Fruit fly (Drosophila melanogaster): ENCODE measurements around the gene Dysb.

Dysb gene

dm6 chr3L:18819887-18820637 lies 47.5 kb upstream of the Dysb start (continued):
- TF ChIP-seq CG5953 (GFP tag; IDR thresholded peaks at IDR 0.05) (no peak), CG1529 (GFP tag; optimal IDR thresholded peaks at IDR 0.05) (peak; percentile 2), scrt (GFP tag; optimal IDR thresholded peaks at IDR 0.05) (peak; percentile 3), Pdp1 (GFP tag; optimal IDR thresholded peaks at IDR 0.05) (peak in 1 of 2 experiments; percentile 47), ftz-f1 (GFP tag; optimal IDR thresholded peaks at IDR 0.05) (peak; percentile 99), stc (GFP tag; IDR thresholded peaks at IDR 0.05) (0 out of 2 replicates have a peak, but pooled peaks have one; percentile 22), crol (GFP tag; IDR thresholded peaks at IDR 0.05) (0 out of 2 replicates have a peak, but pooled peaks have one; percentile 28), hkb (optimal IDR thresholded peaks at IDR 0.05) (peak; percentile 31), hkb (GFP tag; IDR thresholded peaks at IDR 0.05) (no peak), CHES-1-like (GFP tag; optimal IDR thresholded peaks at IDR 0.05) (no peak), Dll (GFP tag; IDR thresholded peaks at IDR 0.05; ENCODE audit: partially characterized antibody) (0 out of 4 replicates have a peak, but pooled peaks have one; percentile 11), pros (GFP tag; optimal IDR thresholded peaks at IDR 0.05) (peak; percentile 78), Doc2 (GFP tag; IDR thresholded peaks at IDR 0.05) (no peak), Vsx1 (GFP tag; optimal IDR thresholded peaks at IDR 0.05) (peak; percentile 23), so (GFP tag; IDR thresholded peaks at IDR 0.05) (0 out of 3 replicates have a peak, but pooled peaks have one; percentile 16), CG34422 (GFP tag; IDR thresholded peaks at IDR 0.05) (peak; percentile 37; the same call in 1 of the 3 replicates), CG10543 (GFP tag; optimal IDR thresholded peaks at IDR 0.05) (peak; percentile 6), unpg (GFP tag; optimal IDR thresholded peaks at IDR 0.05) (peak; percentile 7), sens (GFP tag) (peak; percentile 88), CG12299 (tag; optimal IDR thresholded peaks at IDR 0.05) (peak; percentile 70), croc (GFP tag; conservative IDR thresholded peaks at IDR 0.05) (no peak)

dm6 chr3L:18820638-18821382 lies 46.8 kb upstream of the Dysb start, which contains the start of the genes CG14073 and HipHop:
Gene CG14073, minus strand, starts transcription at chr3L:18820675.
Gene HipHop, plus strand, starts transcription at chr3L:18821171.
- TF ChIP-seq otp (GFP tag; IDR thresholded peaks at IDR 0.05) (no peak), tgo (GFP tag; IDR thresholded peaks at IDR 0.05) (no peak), Chrac-16 (GFP tag; optimal IDR thresholded peaks at IDR 0.05) (no peak), Mad (GFP tag; optimal IDR thresholded peaks at IDR 0.05) (no peak), her (GFP tag; optimal IDR thresholded peaks at IDR 0.05) (no peak), Gsc (GFP tag; IDR thresholded peaks at IDR 0.05) (no peak), D19A (tag; optimal IDR thresholded peaks at IDR 0.05) (no peak), CG8944 (GFP tag; optimal IDR thresholded peaks at IDR 0.05) (no peak), CG6689 (GFP tag; IDR thresholded peaks at IDR 0.05) (no peak), Hand (GFP tag; optimal IDR thresholded peaks at IDR 0.05) (no peak), crp (GFP tag; optimal IDR thresholded peaks at IDR 0.05) (peak in 1 of 2 experiments; percentile 86), HLH3B (GFP tag; IDR thresholded peaks at IDR 0.05) (no peak), dmrt11E (tag; optimal IDR thresholded peaks at IDR 0.05) (no peak), p53 (GFP tag; optimal IDR thresholded peaks at IDR 0.05) (no peak), Side (GFP tag; optimal IDR thresholded peaks at IDR 0.05) (no peak), C15 (GFP tag; IDR thresholded peaks at IDR 0.05) (no peak), en (GFP tag; optimal IDR thresholded peaks at IDR 0.05) (no peak), eve (GFP tag; optimal IDR thresholded peaks at IDR 0.05) (no peak), CG2712 (tag; optimal IDR thresholded peaks at IDR 0.05) (no peak), CG11398 (GFP tag; optimal IDR thresholded peaks at IDR 0.05) (no peak), rib (GFP tag; IDR thresholded peaks at IDR 0.05) (no peak), CG18599 (GFP tag; optimal IDR thresholded peaks at IDR 0.05) (no peak), peb (GFP tag; IDR thresholded peaks at IDR 0.05) (no peak), CkIIα-i1 (GFP tag; IDR thresholded peaks at IDR 0.05) (no peak), CG10431 (GFP tag; optimal IDR thresholded peaks at IDR 0.05) (no peak), ssp (GFP tag; IDR thresholded peaks at IDR 0.05) (no peak), ap (GFP tag; IDR thresholded peaks at IDR 0.05) (no peak), CG6175 (GFP tag; IDR thresholded peaks at IDR 0.05) (no peak), CG7745 (tag; optimal IDR thresholded peaks at IDR 0.05) (no peak)
